Fruit fly (Drosophila melanogaster) Kc167 (cell line): ENCODE data around the gene Trs20.

Experiments used
- insv ChIP-seq: fragments of >200 bp; optimal IDR thresholded peaks from 3 replicates; lab custom pipeline; 2018; ENCODE audit warnings: missing external identifiers
- ttk ChIP-seq: sonication (Bioruptor generic); optimal IDR thresholded peaks from 2 replicates; lab custom pipeline; 2017; ENCODE audit warnings: missing external identifiers

DNA sequence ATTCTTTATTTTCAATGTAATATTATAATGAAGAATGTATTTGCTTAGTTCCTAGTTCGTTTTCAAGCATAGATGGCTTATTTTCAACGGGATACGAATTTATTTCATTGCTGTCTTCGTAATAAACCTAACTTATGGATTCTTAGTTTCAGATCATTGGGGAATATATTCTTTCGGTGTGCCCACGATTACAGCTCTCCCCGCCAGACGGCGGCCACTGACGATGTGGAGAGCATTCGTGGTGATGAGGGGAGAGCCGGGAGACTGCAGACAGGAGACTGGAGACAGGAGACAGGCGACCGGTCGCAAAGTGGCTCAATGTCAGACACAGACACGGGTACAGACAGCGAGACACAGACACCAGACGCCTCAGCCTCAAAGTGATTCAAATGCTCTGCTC lies 45.9 kb upstream of the Trs20 start:
- no peak for TF ChIP-seq insv (lab: Kevin White, UChicago)
- TF ChIP-seq ttk (lab: Kevin White, UChicago): no peak
